Fruit fly (Drosophila melanogaster): ENCODE results near the gene CG15539.

DNA sequence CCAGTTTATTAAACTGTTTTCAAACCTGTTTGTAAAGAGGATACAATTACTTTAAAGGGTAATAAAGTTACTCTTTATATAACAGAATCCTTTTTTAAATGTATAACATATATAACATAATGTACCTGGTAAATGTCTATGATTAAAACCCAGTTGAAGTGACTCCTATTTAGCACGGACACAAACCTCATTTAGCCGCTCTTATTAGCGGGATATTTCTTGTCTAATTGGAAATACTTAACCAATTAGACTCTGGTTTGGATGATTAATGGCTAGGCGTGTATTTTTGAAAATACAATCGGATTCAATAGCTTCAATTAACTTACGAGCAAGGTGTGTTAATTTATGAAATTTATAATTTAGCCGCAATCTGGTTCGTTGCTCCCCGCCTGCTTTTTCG is 38.7 kb upstream of the CG15539 start:
- TF ChIP-seq h (optimal IDR thresholded peaks at IDR 0.05) (no peak), ttk (optimal IDR thresholded peaks at IDR 0.05) (no peak), Myc (optimal IDR thresholded peaks at IDR 0.05) (no peak), Sin3A (optimal IDR thresholded peaks at IDR 0.05) (no peak)
